Worm (Caenorhabditis elegans) whole organism, early embryonic: ENCODE measurements around the gene C30A5.10.

Source experiments
- ama-1 ChIP-seq: fragments of 150-350 bp; optimal IDR thresholded peaks from 2 replicates; lab custom pipeline; 2014
- ets-7 ChIP-seq: sonication (generic microtip); optimal IDR thresholded peaks from 2 replicates; lab custom pipeline; 2016; ENCODE audit warnings: missing genotype, missing genetic modification characterization, missing compliant biosample characterization

DNA sequence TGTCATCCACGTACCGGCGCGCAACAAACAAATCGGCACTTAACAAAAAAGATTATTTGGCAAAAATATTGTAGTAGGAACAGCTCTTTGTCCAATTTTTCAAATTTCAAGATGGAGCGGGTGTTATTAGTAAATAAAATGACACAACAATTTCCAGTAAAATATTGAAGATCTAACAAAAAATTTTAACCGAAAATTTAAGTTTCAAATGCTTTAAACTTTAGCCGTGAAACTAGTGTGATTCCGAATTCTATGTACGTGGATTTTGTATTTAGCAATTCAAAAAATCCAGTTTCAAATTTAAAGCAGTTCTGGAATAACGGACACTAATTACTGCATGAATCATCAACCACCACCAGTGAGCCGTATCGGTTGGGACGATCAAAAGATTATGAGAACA, 6.9 kb downstream of the C30A5.10 start, which contains the start of gene snb-5:
- no peak for TF ChIP-seq ama-1
- no peak for TF ChIP-seq ets-7 (tag; lab: Kevin White, UChicago)
